Worm (Caenorhabditis elegans) whole organism, L2 larva: ENCODE results near the gene F23A7.5.

ENCODE experiments used
- fos-1 ChIP-seq: fragments of 150-350 bp; optimal IDR thresholded peaks from 2 replicates; lab custom pipeline; 2014; ENCODE audit warnings: missing biosample characterization, missing genetic modification characterization
- ztf-11 ChIP-seq: sonication (generic microtip); optimal IDR thresholded peaks from 2 replicates; lab custom pipeline; 2017; ENCODE audit warnings: missing biosample characterization, missing genetic modification characterization

DNA sequence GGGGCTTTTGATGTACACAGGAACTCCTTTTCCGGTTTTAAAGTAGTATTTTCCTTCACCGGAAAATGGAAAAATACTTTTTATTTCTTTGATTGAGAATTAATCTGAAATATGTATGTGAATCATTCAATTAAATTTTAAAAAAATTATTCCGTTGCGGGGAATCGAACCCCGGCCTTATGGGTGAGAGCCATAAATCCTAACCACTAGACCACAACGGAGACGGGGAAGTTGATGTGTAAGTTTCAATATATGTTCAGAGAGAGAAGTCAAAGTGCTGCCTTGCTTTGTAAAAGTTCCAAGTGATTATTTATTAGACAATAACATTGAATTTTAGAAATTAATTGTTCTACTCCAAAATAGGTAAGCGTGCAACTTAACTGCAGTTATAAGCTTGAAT, 42.4 kb downstream of the F23A7.5 start:
- TF ChIP-seq fos-1 (tag; lab: Kevin White, UChicago) (peak; percentile 18), ztf-11 (tag; lab: Kevin White, UChicago) (no peak)
